Worm (Caenorhabditis elegans) whole organism, L2 larva: ENCODE results near the gene F46B3.1.

ENCODE experiments used
- F13H6.1 ChIP-seq: sonication (generic microtip); optimal IDR thresholded peaks from 2 replicates; lab custom pipeline; 2016; ENCODE audit warnings: missing genetic modification characterization, missing compliant biosample characterization
- Y55F3AM.14 ChIP-seq: fragments of 200-800 bp; sonication (Bioruptor generic); optimal IDR thresholded peaks from 2 replicates; lab custom pipeline; 2018; ENCODE audit warnings: mild to moderate bottlenecking, missing genetic modification characterization, missing compliant biosample characterization
- ZK546.5 ChIP-seq: sonication (generic microtip); optimal IDR thresholded peaks from 2 replicates; lab custom pipeline; 2017; ENCODE audit warnings: missing biosample characterization, missing genetic modification characterization
- ama-1 ChIP-seq: fragments of 150-350 bp; optimal IDR thresholded peaks from 2 replicates; lab custom pipeline; 2018; ENCODE audit warnings: inconsistent platforms
- ceh-82 ChIP-seq: fragments of 150-350 bp; optimal IDR thresholded peaks from 2 replicates; lab custom pipeline; 2014; ENCODE audit warnings: missing biosample characterization, missing genetic modification characterization
- lin-13 ChIP-seq: fragments of 150-350 bp; optimal IDR thresholded peaks from 2 replicates; lab custom pipeline; 2014; ENCODE audit warnings: missing biosample characterization, missing genetic modification reagents, missing genetic modification characterization
- mdl-1 ChIP-seq, 2 experiments: fragments of 150-350 bp in 1 of 2; sonication (generic microtip) in 1 of 2; optimal IDR thresholded peaks; 2 replicates each; lab custom pipeline; 2017; ENCODE audit warnings: missing biosample characterization in 2 of 2, missing genetic modification characterization in 2 of 2
- nhr-23 ChIP-seq: fragments of 150-350 bp; optimal IDR thresholded peaks from 2 replicates; lab custom pipeline; 2014; ENCODE audit warnings: missing biosample characterization, missing genetic modification reagents, missing genetic modification characterization
- nhr-6 ChIP-seq: fragments of 150-350 bp; optimal IDR thresholded peaks from 2 replicates; lab custom pipeline; 2014; ENCODE audit warnings: missing biosample characterization, missing genetic modification characterization
- skn-1 ChIP-seq: sonication (generic microtip); optimal IDR thresholded peaks from 2 replicates; lab custom pipeline; 2017; ENCODE audit warnings: missing biosample characterization, missing genetic modification characterization
- unc-55 ChIP-seq: fragments of 150-350 bp; sonication (generic microtip); optimal IDR thresholded peaks from 3 replicates; lab custom pipeline; 2014; ENCODE audit warnings: missing biosample characterization, missing genetic modification reagents, missing genetic modification characterization
- zag-1 ChIP-seq: fragments of 150-350 bp; optimal IDR thresholded peaks from 2 replicates; lab custom pipeline; 2014; ENCODE audit warnings: missing biosample characterization, missing genetic modification characterization
- ztf-11 ChIP-seq: sonication (generic microtip); optimal IDR thresholded peaks from 2 replicates; lab custom pipeline; 2017; ENCODE audit warnings: missing biosample characterization, missing genetic modification characterization

DNA sequence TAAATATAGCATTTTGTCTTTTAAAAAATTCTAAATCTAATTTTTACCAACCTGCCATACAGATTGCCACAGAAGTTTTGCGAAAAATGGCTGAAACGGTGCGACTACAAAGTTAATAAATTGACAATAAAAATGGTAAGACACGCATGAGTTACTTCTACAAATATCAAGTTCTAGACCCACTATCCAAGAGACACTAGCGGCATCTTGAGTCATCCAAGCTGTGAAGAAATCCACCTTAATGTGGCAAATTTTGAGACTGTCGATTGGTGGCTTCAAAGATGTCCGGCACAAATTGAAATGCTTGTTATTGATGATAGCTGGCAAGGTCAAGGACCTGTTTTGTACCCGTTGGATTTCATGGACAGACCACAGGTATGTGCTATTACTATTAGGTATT lies 37.4 kb upstream of the F46B3.1 start, which contains the start of gene F46B3.16:
- TF ChIP-seq lin-13, result no peak
- no peak for TF ChIP-seq mdl-1 (tag; optimal IDR thresholded peaks at IDR 0.05; lab: Kevin White, UChicago)
- TF ChIP-seq unc-55 (GFP tag; lab: Kevin White, UChicago), result no peak
- no peak for TF ChIP-seq nhr-6 (tag; lab: Kevin White, UChicago)
- TF ChIP-seq ama-1 (lab: Kevin White, UChicago), result no peak
- TF ChIP-seq ztf-11 (tag; lab: Kevin White, UChicago), result no peak
- TF ChIP-seq ceh-82 (tag; lab: Kevin White, UChicago), result no peak
- no peak for TF ChIP-seq skn-1 (tag; lab: Kevin White, UChicago)
- TF ChIP-seq ZK546.5 (tag; lab: Kevin White, UChicago), result no peak
- no peak for TF ChIP-seq F13H6.1 (tag; lab: Kevin White, UChicago)
- TF ChIP-seq Y55F3AM.14 (GFP tag; lab: Kevin White, UChicago), result no peak
- no peak for TF ChIP-seq nhr-23 (tag; lab: Kevin White, UChicago)
- no peak for TF ChIP-seq zag-1 (tag; lab: Kevin White, UChicago)
